Fruit fly (Drosophila melanogaster) whole organism, wandering third instar larva: ENCODE results near the gene CG46456.

Experiments used
- h ChIP-seq: fragments of 200-800 bp; sonication (Bioruptor generic); optimal IDR thresholded peaks from 3 replicates; lab custom pipeline; 2016; ENCODE audit warnings: missing biosample characterization, mild to moderate bottlenecking, missing genetic modification characterization
- psq ChIP-seq: fragments of 200-800 bp; sonication (Bioruptor generic); optimal IDR thresholded peaks from 3 replicates; lab custom pipeline; 2017; ENCODE audit warnings: missing biosample characterization, mild to moderate bottlenecking, missing genetic modification characterization, moderate library complexity

DNA sequence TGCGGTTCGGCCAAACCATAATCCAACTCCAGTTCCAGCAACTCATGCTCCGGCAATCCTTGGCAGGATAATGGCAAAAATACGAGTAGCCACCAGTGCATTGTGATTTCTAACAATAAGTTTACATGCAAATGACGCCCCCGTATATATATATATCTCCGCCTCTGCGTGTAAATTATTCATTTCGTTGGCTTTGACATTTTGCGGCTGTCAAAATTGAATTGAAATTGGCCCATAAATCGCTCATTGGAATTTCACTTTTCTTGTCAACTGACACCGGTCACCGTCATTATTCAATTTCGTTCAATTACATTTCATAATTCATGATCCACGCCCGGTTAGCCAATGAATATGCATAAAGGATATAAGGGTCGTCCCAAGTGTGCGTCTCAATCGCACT, 27.6 kb upstream of the CG46456 start, which contains the start of gene Ir64a:
- TF ChIP-seq psq (GFP tag; lab: Kevin White, UChicago) (no peak), h (GFP tag; lab: Kevin White, UChicago) (no peak)
